Fruit fly (Drosophila melanogaster) whole organism, wandering third instar larva: ENCODE results near the gene ric8a.

Experiments
- Abd-B ChIP-seq: fragments of >200 bp; optimal IDR thresholded peaks from 2 replicates; lab custom pipeline; 2017; ENCODE audit warnings: missing biosample characterization, missing genetic modification characterization
- Dif ChIP-seq: fragments of 200-275, 200-300 bp; sonication (Bioruptor generic); optimal IDR thresholded peaks from 2 replicates; lab custom pipeline; 2018; ENCODE audit warnings: missing biosample characterization, missing genetic modification characterization; ENCODE audit not compliant: partially characterized antibody
- Hr78 ChIP-seq: fragments of >200 bp; optimal IDR thresholded peaks from 2 replicates; lab custom pipeline; 2017; ENCODE audit warnings: missing biosample characterization, missing genetic modification characterization
- Jra ChIP-seq: sonication (Bioruptor generic); optimal IDR thresholded peaks from 2 replicates; lab custom pipeline; 2016; ENCODE audit warnings: missing biosample characterization, missing genetic modification characterization
- Mio ChIP-seq: sonication (Bioruptor generic); optimal IDR thresholded peaks from 2 replicates; lab custom pipeline; 2016; ENCODE audit warnings: missing biosample characterization, missing genetic modification characterization
- dl ChIP-seq, 2 experiments: fragments of 175-275, 200-275 bp in 1 of 2; fragments of 200-275 bp in 1 of 2; sonication (Bioruptor generic); optimal IDR thresholded peaks; lab custom pipeline; 2018; ENCODE audit warnings: mild to moderate bottlenecking in 2 of 2, missing biosample characterization in 2 of 2, missing genetic modification characterization in 2 of 2, moderate library complexity in 2 of 2; ENCODE audit not compliant: partially characterized antibody in 2 of 2, insufficient read depth in 1 of 2
- dmrt93B ChIP-seq: fragments of 200-800 bp; sonication (Bioruptor generic); optimal IDR thresholded peaks from 2 replicates; lab custom pipeline; 2018; ENCODE audit warnings: missing biosample characterization, mild to moderate bottlenecking, missing genetic modification characterization
- dsf ChIP-seq: sonication (Bioruptor generic); optimal IDR thresholded peaks from 2 replicates; lab custom pipeline; 2016; ENCODE audit warnings: missing biosample characterization, missing genetic modification characterization, borderline replicate concordance
- ey ChIP-seq: fragments of 200-800 bp; sonication (Bioruptor generic); optimal IDR thresholded peaks from 2 replicates; lab custom pipeline; 2016; ENCODE audit warnings: missing biosample characterization, missing genetic modification characterization
- h ChIP-seq: fragments of 200-800 bp; sonication (Bioruptor generic); optimal IDR thresholded peaks from 3 replicates; lab custom pipeline; 2016; ENCODE audit warnings: missing biosample characterization, mild to moderate bottlenecking, missing genetic modification characterization
- jim ChIP-seq: fragments of 175-275, 200-325 bp; sonication (Bioruptor generic); optimal IDR thresholded peaks from 2 replicates; lab custom pipeline; 2016; ENCODE audit warnings: missing biosample characterization, mild to moderate bottlenecking, missing genetic modification characterization
- lola ChIP-seq: fragments of >200 bp; optimal IDR thresholded peaks from 2 replicates; lab custom pipeline; 2017; ENCODE audit warnings: missing biosample characterization, missing genetic modification characterization
- pan ChIP-seq: fragments of >200 bp; optimal IDR thresholded peaks from 2 replicates; lab custom pipeline; 2017
- psq ChIP-seq: fragments of 200-800 bp; sonication (Bioruptor generic); optimal IDR thresholded peaks from 3 replicates; lab custom pipeline; 2017; ENCODE audit warnings: missing biosample characterization, mild to moderate bottlenecking, missing genetic modification characterization, moderate library complexity

DNA sequence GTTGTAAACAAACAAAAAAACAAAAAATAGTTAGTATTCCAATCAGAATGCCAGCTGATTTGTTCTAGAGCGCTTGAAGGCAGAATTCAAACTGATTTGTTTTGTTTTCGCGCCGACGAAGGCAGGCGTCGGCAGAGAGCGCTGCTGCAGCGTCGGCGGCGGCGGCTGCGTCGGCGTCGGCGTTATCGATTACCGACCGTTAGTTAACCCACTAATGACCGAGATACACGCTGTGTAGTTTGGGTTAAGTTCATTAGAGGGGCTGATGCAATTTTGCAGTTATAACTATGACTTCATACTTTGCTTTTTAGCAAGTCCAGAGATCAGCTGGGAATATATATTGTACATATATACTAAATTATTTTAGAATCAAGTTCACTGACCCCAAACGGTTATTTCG lies 32.8 kb upstream of the ric8a start, which contains the start of gene t:
- TF ChIP-seq dsf (GFP tag; lab: Kevin White, UChicago) (no peak), Jra (GFP tag; lab: Kevin White, UChicago) (no peak), pan (lab: Kevin White, UChicago) (no peak), Abd-B (GFP tag; lab: Kevin White, UChicago) (no peak), Mio (GFP tag; lab: Kevin White, UChicago) (no peak), Hr78 (GFP tag; lab: Kevin White, UChicago) (no peak), jim (no peak), h (GFP tag; lab: Kevin White, UChicago) (no peak), ey (GFP tag; lab: Kevin White, UChicago) (no peak), lola (GFP tag; lab: Kevin White, UChicago) (no peak), psq (no peak), Dif (GFP tag; lab: Kevin White, UChicago) (no peak), dl (GFP tag; optimal IDR thresholded peaks at IDR 0.05; lab: Kevin White, UChicago; ENCODE audit: insufficient read depth in 1 of 2, partially characterized antibody in 2 of 2) (no peak), dmrt93B (GFP tag; lab: Kevin White, UChicago) (no peak)
